Fruit fly (Drosophila melanogaster): ENCODE results near the gene CG46523.

DNA sequence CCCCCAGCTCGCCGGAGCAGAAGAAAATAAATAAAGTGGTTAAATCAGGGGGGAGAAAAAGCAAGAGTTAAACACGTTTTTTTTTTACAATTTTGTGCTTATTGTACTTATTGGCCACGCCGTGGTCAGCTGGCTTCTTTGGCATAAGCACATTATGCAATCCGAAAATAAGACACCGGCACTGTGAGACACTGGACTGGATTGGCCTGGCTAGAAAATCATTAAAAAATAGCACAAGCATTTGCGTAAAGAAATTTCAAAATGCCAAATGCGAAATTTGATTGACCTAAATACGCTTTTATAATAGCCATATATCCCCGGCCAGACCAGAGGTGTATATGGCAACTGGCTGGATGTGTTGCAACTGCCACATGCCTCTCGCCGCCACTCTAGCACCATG is 34.5 kb downstream of the CG46523 start:
- TF ChIP-seq psq (optimal IDR thresholded peaks at IDR 0.05) (no peak), h (optimal IDR thresholded peaks at IDR 0.05) (no peak), ttk (optimal IDR thresholded peaks at IDR 0.05) (no peak)
